Worm (Caenorhabditis elegans): Measurements from ENCODE around the gene Y57G11C.1131.

DNA sequence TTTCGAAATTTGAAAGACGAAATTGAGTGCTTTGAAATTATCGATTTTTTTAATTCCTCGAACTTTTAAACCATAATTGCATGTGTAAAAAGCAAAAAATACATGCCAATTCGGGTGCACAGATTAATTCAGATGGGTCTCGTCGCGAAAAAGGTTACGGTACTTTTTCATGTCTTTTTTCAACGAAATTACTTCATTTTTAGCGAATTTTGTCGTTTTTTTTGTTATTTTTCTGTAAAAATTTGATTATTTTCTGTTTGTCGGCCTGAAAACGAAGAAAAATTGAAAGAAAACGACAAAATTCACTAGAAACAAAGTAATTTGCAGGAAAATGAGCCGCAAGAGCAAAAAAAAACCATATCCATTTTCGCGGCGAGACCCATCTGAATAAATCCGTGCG, 22.1 kb downstream of the Y57G11C.1131 start:
- TF ChIP-seq rbr-2 (tag; optimal IDR thresholded peaks at IDR 0.05), result no peak
- TF ChIP-seq skn-1 (tag; optimal IDR thresholded peaks at IDR 0.05), result no peak
- no peak for TF ChIP-seq nhr-25 (tag; optimal IDR thresholded peaks at IDR 0.05; ENCODE audit: borderline replicate concordance, insufficient read depth)
- no peak for TF ChIP-seq nhr-41 (GFP tag; IDR thresholded peaks at IDR 0.05)
- TF ChIP-seq ztf-7 (tag; optimal IDR thresholded peaks at IDR 0.05), result no peak
- no peak for TF ChIP-seq mes-2 (tag; optimal IDR thresholded peaks at IDR 0.05; ENCODE audit: poor library complexity, severe bottlenecking)
- TF ChIP-seq ceh-28 (tag; optimal IDR thresholded peaks at IDR 0.05), result no peak

All from whole organism, L4 larva.